Worm (Caenorhabditis elegans): ENCODE data around the gene cutl-21.

DNA sequence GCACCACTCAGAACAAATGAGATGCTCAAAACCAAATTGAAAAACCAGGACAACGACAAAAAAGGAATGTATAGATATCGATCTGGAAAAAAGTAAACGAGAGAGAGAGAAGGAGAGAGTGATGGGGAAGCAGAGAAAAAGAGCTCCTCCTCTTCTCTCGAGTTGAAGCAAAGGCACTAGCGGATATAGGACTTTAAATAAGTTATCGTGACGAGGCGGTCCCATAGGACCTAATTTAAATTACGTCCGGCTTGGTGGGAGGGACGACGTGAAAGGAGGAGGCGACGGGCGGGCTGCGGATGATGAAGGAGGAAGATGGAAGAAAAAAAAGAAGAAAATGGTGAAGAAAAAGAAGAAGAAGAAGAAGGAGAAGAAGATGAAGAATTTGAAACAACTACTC is 14.4 kb downstream of the cutl-21 start:
- no peak for TF ChIP-seq pha-4 (tag; optimal IDR thresholded peaks at IDR 0.05)
- no peak for TF ChIP-seq cebp-2 (GFP tag; IDR thresholded peaks at IDR 0.05)
- no peak for TF ChIP-seq ceh-58 (GFP tag; IDR thresholded peaks at IDR 0.05)
- TF ChIP-seq ama-1 (optimal IDR thresholded peaks at IDR 0.05): no peak
- no peak for TF ChIP-seq ama-1 (GFP tag; optimal IDR thresholded peaks at IDR 0.05)
- TF ChIP-seq gei-17 (GFP tag; optimal IDR thresholded peaks at IDR 0.05): no peak
- TF ChIP-seq unc-130 (GFP tag; optimal IDR thresholded peaks at IDR 0.05): no peak
